Worm (Caenorhabditis elegans): Measurements from ENCODE around the gene T01B7.5.

The T01B7.5 gene

DNA sequence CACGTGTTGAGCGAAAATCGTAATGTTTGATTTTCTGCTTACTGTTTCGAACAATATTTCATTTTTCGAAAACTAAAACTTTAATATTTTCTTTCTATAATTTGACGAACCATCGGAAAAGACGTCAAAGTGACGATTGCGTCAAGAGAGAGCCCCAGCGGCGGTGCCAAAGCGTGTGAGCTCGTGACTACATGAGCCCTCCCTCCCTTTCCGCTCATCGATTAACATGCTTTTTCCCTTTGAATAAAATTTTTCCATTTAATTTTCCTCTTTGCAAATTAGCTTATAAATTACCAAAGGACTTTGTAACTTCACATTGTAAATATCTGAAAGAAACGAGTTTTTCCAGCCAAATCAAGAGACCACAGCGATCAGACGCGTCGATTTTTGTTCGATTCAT, 26.3 kb downstream of the T01B7.5 start:
- TF ChIP-seq hmg-1.1 (GFP tag; IDR thresholded peaks at IDR 0.05) (peak; percentile 46; the same call in 1 of the 2 replicates), hlh-30 (tag; optimal IDR thresholded peaks at IDR 0.05; ENCODE audit: insufficient read depth) (peak; percentile 69), snpc-1.2 (GFP tag; IDR thresholded peaks at IDR 0.05) (no peak), lsy-2 (tag; optimal IDR thresholded peaks at IDR 0.05) (peak in 1 of 2 experiments; percentile 42)

DNA sequence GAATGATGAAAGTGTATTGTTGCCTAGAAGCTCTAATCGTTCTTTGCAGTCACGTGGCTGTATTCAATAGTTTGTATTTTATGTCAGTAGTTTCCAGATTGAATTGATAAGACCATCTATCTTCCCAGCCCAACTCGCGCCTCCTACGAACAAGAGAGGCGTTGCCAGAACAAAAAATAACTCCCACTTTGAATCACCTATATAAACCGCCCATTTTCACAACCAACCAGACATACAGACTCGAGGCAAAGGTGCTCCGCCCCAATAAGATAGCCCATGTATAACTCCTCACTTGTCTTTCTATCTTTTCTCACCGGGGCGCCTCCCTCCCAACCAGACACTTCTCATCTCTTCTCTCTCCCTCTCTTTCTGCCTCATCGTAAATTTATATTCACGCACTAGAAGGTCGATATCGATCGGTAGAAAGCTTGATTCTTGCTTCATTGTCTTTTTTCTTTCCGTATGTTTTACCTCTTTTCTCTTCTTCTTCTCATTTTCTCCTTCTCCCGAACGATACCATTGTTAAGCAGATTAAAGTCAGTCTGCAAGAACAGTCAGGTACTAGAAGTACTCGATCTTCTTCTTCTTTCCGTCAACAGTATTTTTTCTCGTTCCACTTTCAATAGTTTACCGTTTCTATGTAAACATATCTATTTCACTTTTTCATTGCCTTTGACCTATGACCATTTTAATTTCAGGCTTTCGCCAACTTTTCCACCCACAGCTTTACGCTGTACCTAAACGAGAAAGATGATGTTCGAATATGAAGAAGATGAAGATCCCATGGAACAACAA, 26.9 kb downstream of the T01B7.5 start, which contains the start of gene mak-1:
TSS of gene mak-1 (plus strand) at position 693 of the 795 bp plus-strand sequence.
- TF ChIP-seq madf-5 (GFP tag; IDR thresholded peaks at IDR 0.05) (no peak), nhr-42 (GFP tag; IDR thresholded peaks at IDR 0.05) (no peak), dmd-9 (GFP tag; IDR thresholded peaks at IDR 0.05) (no peak), nhr-48 (tag; optimal IDR thresholded peaks at IDR 0.05) (peak; percentile 87), dmd-6 (GFP tag; IDR thresholded peaks at IDR 0.05) (peak; percentile 52; the same call in 1 of the 2 replicates), mdt-29 (GFP tag; IDR thresholded peaks at IDR 0.05) (no peak), T26A8.4 (GFP tag; IDR thresholded peaks at IDR 0.05) (peak; percentile 43; the same call in 1 of the 2 replicates), pqm-1 (tag; optimal IDR thresholded peaks at IDR 0.05) (peak; percentile 37), Y5F2A.4 (GFP tag; optimal IDR thresholded peaks at IDR 0.05) (no peak), skn-1 (tag; optimal IDR thresholded peaks at IDR 0.05) (no peak), lin-39 (tag; optimal IDR thresholded peaks at IDR 0.05) (no peak), gei-8 (GFP tag; optimal IDR thresholded peaks at IDR 0.05) (no peak), unc-62 (GFP tag; optimal IDR thresholded peaks at IDR 0.05 in 1 of 2) (peak in 1 of 2 experiments; percentile 33), unc-62 (tag; optimal IDR thresholded peaks at IDR 0.05) (no peak), nhr-28 (tag; optimal IDR thresholded peaks at IDR 0.05) (peak; percentile 96), nhr-102 (tag; optimal IDR thresholded peaks at IDR 0.05) (peak; percentile 51), hlh-11 (tag; optimal IDR thresholded peaks at IDR 0.05) (peak; percentile 74), ceh-20 (GFP tag; IDR thresholded peaks at IDR 0.05) (no peak), zip-2 (tag; optimal IDR thresholded peaks at IDR 0.05) (no peak), nhr-111 (GFP tag; optimal IDR thresholded peaks at IDR 0.05) (no peak), nhr-6 (tag; optimal IDR thresholded peaks at IDR 0.05) (peak; percentile 39), madf-9 (GFP tag; conservative IDR thresholded peaks at IDR 0.05) (peak; percentile 36; the same call in 1 of the 2 replicates), dve-1 (tag; optimal IDR thresholded peaks at IDR 0.05; ENCODE audit: insufficient read depth) (peak; percentile 73), sdz-12 (GFP tag; optimal IDR thresholded peaks at IDR 0.05) (no peak), snpc-4 (tag; optimal IDR thresholded peaks at IDR 0.05) (no peak), arid-1 (GFP tag; conservative IDR thresholded peaks at IDR 0.05) (peak; percentile 39; the same call in 1 of the 2 replicates), php-3 (GFP tag; IDR thresholded peaks at IDR 0.05) (no peak), nhr-76 (tag; optimal IDR thresholded peaks at IDR 0.05) (no peak), aly-2 (tag; optimal IDR thresholded peaks at IDR 0.05) (no peak), daf-16 (GFP tag; optimal IDR thresholded peaks at IDR 0.05) (no peak), daf-16 (tag; optimal IDR thresholded peaks at IDR 0.05) (peak; percentile 68), lsy-2 (tag; optimal IDR thresholded peaks at IDR 0.05) (peak in 1 of 2 experiments; percentile 33), lim-7 (GFP tag; IDR thresholded peaks at IDR 0.05) (no peak), vab-7 (GFP tag; IDR thresholded peaks at IDR 0.05) (0 out of 2 replicates have a peak, but pooled peaks have one; percentile 4), F44E2.7 (GFP tag; IDR thresholded peaks at IDR 0.05) (no peak), duxl-1 (tag; optimal IDR thresholded peaks at IDR 0.05; ENCODE audit: poor library complexity) (no peak), zag-1 (tag; optimal IDR thresholded peaks at IDR 0.05) (no peak), pha-4 (GFP tag; IDR thresholded peaks at IDR 0.05) (no peak), pha-4 (tag; optimal IDR thresholded peaks at IDR 0.05) (no peak), F49E8.2 (tag; optimal IDR thresholded peaks at IDR 0.05; ENCODE audit: borderline replicate concordance) (no peak), mes-2 (tag; optimal IDR thresholded peaks at IDR 0.05; ENCODE audit: poor library complexity, severe bottlenecking) (peak; percentile 20), daf-12 (tag; optimal IDR thresholded peaks at IDR 0.05) (no peak), ztf-11 (tag; optimal IDR thresholded peaks at IDR 0.05) (no peak), hmg-1.1 (GFP tag; IDR thresholded peaks at IDR 0.05) (0 out of 2 replicates have a peak, but pooled peaks have one; percentile 15), mxl-2 (GFP tag; conservative IDR thresholded peaks at IDR 0.05) (no peak), ces-1 (GFP tag; optimal IDR thresholded peaks at IDR 0.05) (no peak)
